Worm (Caenorhabditis elegans): ENCODE measurements around the gene sre-48.

The sre-48 gene

DNA sequence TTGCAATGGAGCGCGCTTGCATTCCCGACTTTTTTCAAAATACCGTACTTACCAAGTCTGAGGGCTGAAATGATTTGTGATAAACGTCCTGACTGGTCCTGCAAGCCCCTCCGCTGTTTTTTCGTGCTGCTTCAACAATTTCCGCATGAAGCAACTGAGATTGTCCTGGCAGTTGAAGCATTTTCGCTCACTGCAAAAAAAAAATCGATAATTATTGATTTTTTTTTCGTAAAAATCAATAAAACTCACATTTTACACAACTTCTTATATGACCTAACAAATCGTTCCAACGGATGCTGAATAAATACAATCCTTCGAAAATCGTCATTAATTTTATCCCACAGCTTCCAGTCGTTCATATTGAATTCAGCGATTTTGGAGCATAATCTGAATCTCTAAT lies 39.2 kb upstream of the sre-48 start:
- TF ChIP-seq nhr-25 (tag; optimal IDR thresholded peaks at IDR 0.05; ENCODE audit: borderline replicate concordance, insufficient read depth) = no peak
- no peak for TF ChIP-seq nhr-76 (tag; optimal IDR thresholded peaks at IDR 0.05)
- TF ChIP-seq ceh-28 (tag; optimal IDR thresholded peaks at IDR 0.05) = peak; percentile 88
- no peak for TF ChIP-seq nhr-102 (tag; optimal IDR thresholded peaks at IDR 0.05)

DNA sequence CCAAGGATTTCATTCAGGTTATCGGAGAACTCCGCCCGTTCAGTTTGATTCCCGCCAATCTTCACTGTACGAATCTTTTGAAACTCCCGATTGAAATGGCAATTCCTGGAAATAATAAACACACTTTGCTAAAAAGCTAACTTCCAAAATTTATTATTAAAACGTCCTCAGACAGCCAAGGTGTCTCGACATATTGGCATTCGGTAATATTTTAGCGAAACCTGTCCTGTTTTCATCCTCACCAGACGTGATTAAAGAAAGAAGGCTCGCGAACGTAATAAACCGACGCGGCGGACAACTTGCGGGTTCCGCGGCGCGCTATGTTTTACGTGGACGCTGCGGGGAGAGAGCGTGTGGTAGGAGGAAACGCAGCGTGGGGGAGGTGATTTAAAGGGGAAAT lies 38.5 kb upstream of the sre-48 start:
- TF ChIP-seq madf-5 (GFP tag; IDR thresholded peaks at IDR 0.05) = no peak
- no peak for TF ChIP-seq attf-4 (tag; optimal IDR thresholded peaks at IDR 0.05)
- peak; percentile 94 for TF ChIP-seq F49E8.2 (tag; optimal IDR thresholded peaks at IDR 0.05; ENCODE audit: borderline replicate concordance)
- no peak for TF ChIP-seq lin-15B (tag; optimal IDR thresholded peaks at IDR 0.05)
- TF ChIP-seq ceh-62 (tag; optimal IDR thresholded peaks at IDR 0.05) = no peak
- no peak for TF ChIP-seq nhr-76 (tag; optimal IDR thresholded peaks at IDR 0.05)
- TF ChIP-seq ZK337.2 (GFP tag; IDR thresholded peaks at IDR 0.05) = no peak
- no peak for TF ChIP-seq tag-97 (GFP tag; IDR thresholded peaks at IDR 0.05)
- peak; percentile 70 for TF ChIP-seq Y48G9A.11 (GFP tag; IDR thresholded peaks at IDR 0.05)
- TF ChIP-seq dmd-8 (GFP tag; IDR thresholded peaks at IDR 0.05) = no peak
- peak; percentile 70 for TF ChIP-seq jun-1 (tag; optimal IDR thresholded peaks at IDR 0.05)
- TF ChIP-seq gei-8 (GFP tag; optimal IDR thresholded peaks at IDR 0.05) = peak; percentile 45
- peak; percentile 28 for TF ChIP-seq nhr-28 (tag; optimal IDR thresholded peaks at IDR 0.05)
- peak; percentile 70; the same call in 1 of the 2 replicates for TF ChIP-seq ceh-20 (GFP tag; IDR thresholded peaks at IDR 0.05)
- peak; percentile 84 for TF ChIP-seq arid-1 (GFP tag; conservative IDR thresholded peaks at IDR 0.05)
- no peak for TF ChIP-seq mxl-2 (GFP tag; conservative IDR thresholded peaks at IDR 0.05)
- TF ChIP-seq zip-2 (tag; optimal IDR thresholded peaks at IDR 0.05) = peak; percentile 56
- no peak for TF ChIP-seq cey-2 (tag; optimal IDR thresholded peaks at IDR 0.05; ENCODE audit: borderline replicate concordance, insufficient read depth)
- TF ChIP-seq dve-1 (tag; optimal IDR thresholded peaks at IDR 0.05; ENCODE audit: insufficient read depth) = peak; percentile 96
- peak; percentile 87 for TF ChIP-seq T26A8.4 (GFP tag; IDR thresholded peaks at IDR 0.05)
- TF ChIP-seq madf-9 (GFP tag; conservative IDR thresholded peaks at IDR 0.05) = 0 out of 2 replicates have a peak, but pooled peaks have one; percentile 28
- peak in 1 of 2 experiments; percentile 80 for TF ChIP-seq lsy-2 (tag; optimal IDR thresholded peaks at IDR 0.05)
- TF ChIP-seq skn-1 (tag; optimal IDR thresholded peaks at IDR 0.05) = no peak
- TF ChIP-seq nhr-11 (tag; optimal IDR thresholded peaks at IDR 0.05) = peak; percentile 15
- no peak for TF ChIP-seq R02D3.7 (tag; optimal IDR thresholded peaks at IDR 0.05)
- TF ChIP-seq F10B5.3 (tag; optimal IDR thresholded peaks at IDR 0.05) = peak; percentile 80
- TF ChIP-seq Y105C5A.15 (GFP tag; IDR thresholded peaks at IDR 0.05) = no peak
- peak; percentile 1 for TF ChIP-seq aha-1 (tag)
- TF ChIP-seq daf-19 (GFP tag; conservative IDR thresholded peaks at IDR 0.05) = no peak
- 0 out of 2 replicates have a peak, but pooled peaks have one; percentile 69 for TF ChIP-seq saeg-2 (GFP tag; IDR thresholded peaks at IDR 0.05)
- peak; percentile 63 for TF ChIP-seq dpl-1 (GFP tag; optimal IDR thresholded peaks at IDR 0.05)
- no peak; the same call in 1 of the 2 replicates for TF ChIP-seq D1046.2 (GFP tag; IDR thresholded peaks at IDR 0.05)
- peak; percentile 89; the same call in 1 of the 2 replicates for TF ChIP-seq nhr-42 (GFP tag; IDR thresholded peaks at IDR 0.05)
- TF ChIP-seq ztf-11 (tag; optimal IDR thresholded peaks at IDR 0.05) = no peak
- TF ChIP-seq ceh-32 (tag; optimal IDR thresholded peaks at IDR 0.05; ENCODE audit: poor library complexity) = no peak
- no peak for TF ChIP-seq fkh-10 (GFP tag; optimal IDR thresholded peaks at IDR 0.05)
- peak; percentile 78 for TF ChIP-seq nhr-102 (tag; optimal IDR thresholded peaks at IDR 0.05)
- no peak for TF ChIP-seq zfp-2 (tag; optimal IDR thresholded peaks at IDR 0.05)
- no peak for TF ChIP-seq ces-1 (GFP tag; optimal IDR thresholded peaks at IDR 0.05)
- peak; percentile 77 for TF ChIP-seq spr-3 (GFP tag; optimal IDR thresholded peaks at IDR 0.05)
- TF ChIP-seq rbr-2 (tag; optimal IDR thresholded peaks at IDR 0.05) = peak; percentile 66
- no peak for TF ChIP-seq lin-39 (tag; optimal IDR thresholded peaks at IDR 0.05)
- no peak for TF ChIP-seq nhr-41 (GFP tag; IDR thresholded peaks at IDR 0.05)
- no peak for TF ChIP-seq daf-8 (GFP tag; IDR thresholded peaks at IDR 0.05)
- peak; percentile 75 for TF ChIP-seq ztf-7 (tag; optimal IDR thresholded peaks at IDR 0.05)
- TF ChIP-seq ceh-28 (tag; optimal IDR thresholded peaks at IDR 0.05) = no peak
- TF ChIP-seq lim-7 (GFP tag; IDR thresholded peaks at IDR 0.05) = 0 out of 2 replicates have a peak, but pooled peaks have one; percentile 28
- peak in 1 of 2 experiments; percentile 56 for TF ChIP-seq mdl-1 (tag; optimal IDR thresholded peaks at IDR 0.05)
